Worm (Caenorhabditis elegans): ENCODE results near the gene F13B12.4.

- TF ChIP-seq mml-1 (tag; optimal IDR thresholded peaks at IDR 0.05), result no peak
- TF ChIP-seq ztf-4 (tag; optimal IDR thresholded peaks at IDR 0.05), result no peak
Measured at ce11 chrIV:10468662-10469061, 19.0 kb upstream of the F13B12.4 start.
